Worm (Caenorhabditis elegans) whole organism, late embryonic: ENCODE data around the gene F53B3.3.

Experiments
- C38D4.7 ChIP-seq: fragments of 200-800 bp; sonication (Bioruptor generic); optimal IDR thresholded peaks from 2 replicates; lab custom pipeline; 2018; ENCODE audit warnings: mild to moderate bottlenecking, missing genetic modification characterization, moderate library complexity, missing compliant biosample characterization
- ceh-14 ChIP-seq: sonication (generic microtip); optimal IDR thresholded peaks from 2 replicates; lab custom pipeline; 2016; ENCODE audit warnings: missing genotype, missing genetic modification characterization, missing compliant biosample characterization
- elt-4 ChIP-seq: sonication (generic microtip); optimal IDR thresholded peaks from 2 replicates; lab custom pipeline; 2016; ENCODE audit warnings: missing genetic modification characterization, missing compliant biosample characterization
- lin-11 ChIP-seq: fragments of 200-800 bp; sonication (Bioruptor generic); optimal IDR thresholded peaks from 2 replicates; lab custom pipeline; 2018; ENCODE audit warnings: mild to moderate bottlenecking, missing genetic modification characterization, missing compliant biosample characterization
- npax-4 ChIP-seq: sonication (generic microtip); optimal IDR thresholded peaks from 2 replicates; lab custom pipeline; 2016; ENCODE audit warnings: missing genetic modification characterization, missing compliant biosample characterization
- pha-2 ChIP-seq: sonication (generic microtip); optimal IDR thresholded peaks from 2 replicates; lab custom pipeline; 2017; ENCODE audit warnings: mild to moderate bottlenecking, missing genetic modification characterization, missing compliant biosample characterization
- tbx-2 ChIP-seq: sonication (generic microtip); optimal IDR thresholded peaks from 2 replicates; lab custom pipeline; 2016; ENCODE audit warnings: missing genetic modification characterization, missing compliant biosample characterization
- unc-3 ChIP-seq, 2 experiments: fragments of 200-800 bp in 1 of 2; sonication (Bioruptor generic) in 1 of 2; sonication (generic microtip) in 1 of 2; conservative IDR thresholded peaks in 1 of 2; optimal IDR thresholded peaks in 1 of 2; 2 replicates each; pipeline versions ENCODE4 v1.3.6 to Lab custom; 2016 to 2022; ENCODE audit warnings: missing compliant biosample characterization in 2 of 2, missing genetic modification characterization in 2 of 2, missing genetic modification reagents in 1 of 2

- TF ChIP-seq C38D4.7 (no peak), elt-4 (tag; lab: Kevin White, UChicago) (no peak), npax-4 (tag; lab: Kevin White, UChicago) (no peak), tbx-2 (tag; lab: Kevin White, UChicago) (no peak), unc-3 (GFP tag; conservative IDR thresholded peaks at IDR 0.05; lab: Robert Waterston, UW) (no peak), unc-3 (tag; optimal IDR thresholded peaks at IDR 0.05; lab: Kevin White, UChicago) (no peak), pha-2 (no peak), ceh-14 (tag; lab: Kevin White, UChicago) (no peak), lin-11 (no peak)
Measured at ce11 chrX:2912689-2913088, 41.8 kb upstream of the F53B3.3 start.
